Worm (Caenorhabditis elegans) whole organism, late embryonic: ENCODE results near the gene Y61A9LA.12.

Source experiments
- ahr-1 ChIP-seq: sonication (generic microtip); optimal IDR thresholded peaks from 2 replicates; lab custom pipeline; 2016; ENCODE audit warnings: missing genetic modification characterization, missing compliant biosample characterization
- ceh-19 ChIP-seq: fragments of 200-800 bp; sonication (Bioruptor generic); optimal IDR thresholded peaks from 2 replicates; lab custom pipeline; 2018; ENCODE audit warnings: mild to moderate bottlenecking, missing genetic modification characterization, missing compliant biosample characterization
- ceh-24 ChIP-seq: sonication (generic microtip); optimal IDR thresholded peaks from 2 replicates; lab custom pipeline; 2016; ENCODE audit warnings: mild to moderate bottlenecking, missing genetic modification characterization, missing compliant biosample characterization
- dmd-4 ChIP-seq: sonication (generic microtip); optimal IDR thresholded peaks from 2 replicates; lab custom pipeline; 2016; ENCODE audit warnings: borderline replicate concordance, missing genetic modification characterization, missing compliant biosample characterization
- elt-4 ChIP-seq: sonication (generic microtip); optimal IDR thresholded peaks from 2 replicates; lab custom pipeline; 2016; ENCODE audit warnings: missing genetic modification characterization, missing compliant biosample characterization
- eyg-1 ChIP-seq: sonication (generic microtip); optimal IDR thresholded peaks from 2 replicates; lab custom pipeline; 2016; ENCODE audit warnings: missing genotype, missing genetic modification characterization, missing compliant biosample characterization
- nfya-1 ChIP-seq: sonication (generic microtip); optimal IDR thresholded peaks from 2 replicates; lab custom pipeline; 2017; ENCODE audit warnings: missing genetic modification characterization, mild to moderate bottlenecking, missing compliant biosample characterization, antibody characterized with exemption, moderate library complexity
- nhr-232 ChIP-seq: sonication (generic microtip); optimal IDR thresholded peaks from 2 replicates; lab custom pipeline; 2016; ENCODE audit warnings: missing genetic modification characterization, missing compliant biosample characterization
- pha-4 ChIP-seq: fragments of 150-350 bp; optimal IDR thresholded peaks from 2 replicates; lab custom pipeline; 2018; ENCODE audit warnings: missing biosample characterization, missing genetic modification reagents, missing genetic modification characterization
- pqm-1 ChIP-seq: sonication (generic microtip); optimal IDR thresholded peaks from 2 replicates; lab custom pipeline; 2016; ENCODE audit warnings: missing genetic modification characterization, missing compliant biosample characterization
- rnt-1 ChIP-seq: sonication (generic microtip); optimal IDR thresholded peaks from 2 replicates; lab custom pipeline; 2016; ENCODE audit warnings: missing genetic modification characterization, missing compliant biosample characterization
- syd-9 ChIP-seq: sonication (generic microtip); optimal IDR thresholded peaks from 2 replicates; lab custom pipeline; 2016; ENCODE audit warnings: mild to moderate bottlenecking, missing genetic modification characterization, moderate library complexity, missing compliant biosample characterization
- unc-42 ChIP-seq: sonication (generic microtip); optimal IDR thresholded peaks from 2 replicates; lab custom pipeline; 2016; ENCODE audit warnings: missing genotype, missing genetic modification characterization, missing compliant biosample characterization
- unc-55 ChIP-seq: sonication (generic microtip); optimal IDR thresholded peaks from 2 replicates; lab custom pipeline; 2017; ENCODE audit warnings: missing biosample characterization, missing genetic modification reagents, missing genetic modification characterization

DNA sequence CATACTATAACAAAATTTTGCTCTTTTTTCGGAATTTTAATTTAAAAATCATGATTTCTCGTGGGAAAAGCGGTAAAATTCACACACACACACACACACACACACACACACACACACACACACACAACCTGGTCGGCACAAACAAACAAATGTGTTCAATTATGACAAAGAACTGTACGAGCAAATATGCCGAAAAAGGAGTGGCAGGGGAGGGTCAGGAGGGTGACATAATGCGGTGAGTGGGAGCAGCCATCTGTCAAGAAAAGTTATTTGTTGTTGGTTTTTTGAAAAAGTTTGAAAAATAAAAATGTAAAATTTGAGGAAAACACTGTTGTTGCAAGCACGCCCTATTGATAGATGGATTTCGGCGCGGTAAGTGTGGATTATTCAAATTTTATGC lies 1.8 kb upstream of the Y61A9LA.12 start:
- TF ChIP-seq syd-9 (no peak), ceh-19 (no peak), nfya-1 (no peak), pha-4 (no peak), unc-42 (tag; lab: Kevin White, UChicago) (no peak), dmd-4 (tag; lab: Kevin White, UChicago) (no peak), pqm-1 (no peak), elt-4 (tag; lab: Kevin White, UChicago) (no peak), ceh-24 (tag; lab: Kevin White, UChicago) (no peak), rnt-1 (no peak), eyg-1 (tag; lab: Kevin White, UChicago) (no peak), nhr-232 (tag; lab: Kevin White, UChicago) (no peak), ahr-1 (tag; lab: Kevin White, UChicago) (no peak), unc-55 (no peak)
